ENCODE assay signal across 2 fruit fly cellular contexts in the genomic region with DNA sequence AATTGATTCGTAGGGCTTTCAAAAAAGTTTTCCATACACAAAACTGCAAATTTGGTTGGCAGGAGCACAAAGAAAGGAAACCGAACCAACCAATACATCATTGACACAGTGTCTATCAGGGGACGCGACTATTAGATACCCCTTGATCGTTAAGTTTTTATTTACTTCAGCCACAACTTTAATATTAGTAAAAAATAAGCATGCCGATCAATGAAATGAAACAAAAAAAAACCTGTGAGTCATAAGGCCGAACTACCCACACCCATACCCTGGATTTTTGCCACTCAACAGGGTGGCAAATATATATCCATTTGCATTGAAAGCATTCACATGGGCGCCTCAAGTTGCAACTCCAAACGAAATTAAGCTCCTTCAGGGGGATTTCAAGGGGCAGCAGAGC.
TF ChIP-seq lines count a peak whose summit lies in the region.

No protein-coding gene starts in this region.

TF ChIP-seq in whole organism, embryonic, 481 proteins besides CTCF, POLR2A, EP300 and RAD21 (continued from another document and continues in another):
- TF ChIP-seq Sox102F (GFP tag; optimal IDR thresholded peaks at IDR 0.05; lab: Kevin White, UChicago) (peak; percentile 47), CG5245 (GFP tag; optimal IDR thresholded peaks at IDR 0.05; lab: Kevin White, UChicago) (peak; percentile 1), E2f1 (GFP tag; IDR thresholded peaks at IDR 0.05; lab: Robert Waterston, UW) (peak; percentile 43), CG30431 (GFP tag; optimal IDR thresholded peaks at IDR 0.05; lab: Kevin White, UChicago) (no peak), Poxn (GFP tag; IDR thresholded peaks at IDR 0.05; lab: Robert Waterston, UW) (no peak), CG11723 (GFP tag; optimal IDR thresholded peaks at IDR 0.05; lab: Kevin White, UChicago) (no peak), NC2α (GFP tag; optimal IDR thresholded peaks at IDR 0.05; lab: Kevin White, UChicago) (no peak), Mes4 (GFP tag; optimal IDR thresholded peaks at IDR 0.05; lab: Kevin White, UChicago) (no peak), sob (GFP tag; IDR thresholded peaks at IDR 0.05; lab: Robert Waterston, UW) (peak; percentile 50; the same call in 1 of the 2 replicates), pan (optimal IDR thresholded peaks at IDR 0.05; lab: Kevin White, UChicago) (no peak), pan (GFP tag; optimal IDR thresholded peaks at IDR 0.05 in 1 of 2, IDR thresholded peaks at IDR 0.05 in 1 of 2) (peak in 1 of 2 experiments; percentile 35), CG2199 (GFP tag; IDR thresholded peaks at IDR 0.05; lab: Robert Waterston, UW) (peak; percentile 13; the same call in 1 of the 3 replicates), CG12236 (GFP tag; optimal IDR thresholded peaks at IDR 0.05; lab: Kevin White, UChicago) (no peak), row (GFP tag; IDR thresholded peaks at IDR 0.05; lab: Robert Waterston, UW) (peak; percentile 46; the same call in 2 of the 3 replicates), CG10209 (GFP tag; optimal IDR thresholded peaks at IDR 0.05; lab: Kevin White, UChicago) (no peak), tna (GFP tag; IDR thresholded peaks at IDR 0.05; lab: Robert Waterston, UW; ENCODE audit: partially characterized antibody) (no peak), phol (tag; optimal IDR thresholded peaks at IDR 0.05; lab: Kevin White, UChicago) (peak; percentile 7), H15 (GFP tag; IDR thresholded peaks at IDR 0.05; lab: Robert Waterston, UW) (0 out of 3 replicates have a peak, but pooled peaks have one; percentile 22), ken (GFP tag; IDR thresholded peaks at IDR 0.05; lab: Robert Waterston, UW) (peak; percentile 35; the same call in 1 of the 3 replicates), Xbp1 (GFP tag; optimal IDR thresholded peaks at IDR 0.05; lab: Kevin White, UChicago) (peak; percentile 37), dmrt11E (tag; optimal IDR thresholded peaks at IDR 0.05; lab: Kevin White, UChicago) (peak; percentile 32), ci (GFP tag; IDR thresholded peaks at IDR 0.05; lab: Robert Waterston, UW) (peak; percentile 60; the same call in 1 of the 3 replicates), CG3407 (GFP tag; optimal IDR thresholded peaks at IDR 0.05; lab: Kevin White, UChicago) (no peak), Taf1 (GFP tag; IDR thresholded peaks at IDR 0.05; lab: Robert Waterston, UW) (no peak), CG17385 (GFP tag; optimal IDR thresholded peaks at IDR 0.05; lab: Kevin White, UChicago) (no peak), prd (optimal IDR thresholded peaks at IDR 0.05; lab: Kevin White, UChicago) (no peak), prd (GFP tag; IDR thresholded peaks at IDR 0.05; lab: Robert Waterston, UW) (peak; percentile 76; the same call in 2 of the 3 replicates), Blimp-1 (GFP tag; optimal IDR thresholded peaks at IDR 0.05; lab: Kevin White, UChicago) (no peak), Ptx1 (GFP tag; IDR thresholded peaks at IDR 0.05; lab: Robert Waterston, UW) (0 out of 2 replicates have a peak, but pooled peaks have one; percentile 22), CG11247 (GFP tag; IDR thresholded peaks at IDR 0.05; lab: Robert Waterston, UW) (peak; percentile 33; the same call in 1 of the 2 replicates), D19B (GFP tag; optimal IDR thresholded peaks at IDR 0.05; lab: Kevin White, UChicago) (peak; percentile 45), CG11456 (GFP tag; IDR thresholded peaks at IDR 0.05; lab: Robert Waterston, UW) (peak; percentile 57; the same call in 1 of the 3 replicates), chn (GFP tag; optimal IDR thresholded peaks at IDR 0.05; lab: Kevin White, UChicago) (peak; percentile 43), esg (GFP tag; conservative IDR thresholded peaks at IDR 0.05; lab: Robert Waterston, UW) (peak; percentile 24; the same call in 1 of the 2 replicates), NFAT (GFP tag; IDR thresholded peaks at IDR 0.05; lab: Robert Waterston, UW) (no peak), CG4820 (GFP tag; optimal IDR thresholded peaks at IDR 0.05; lab: Kevin White, UChicago) (peak; percentile 17), pb (GFP tag; optimal IDR thresholded peaks at IDR 0.05; lab: Kevin White, UChicago) (no peak), CG4730 (GFP tag; IDR thresholded peaks at IDR 0.05; lab: Robert Waterston, UW) (0 out of 2 replicates have a peak, but pooled peaks have one; percentile 39), fd96Cb (tag; optimal IDR thresholded peaks at IDR 0.05; lab: Kevin White, UChicago) (peak; percentile 9), ind (GFP tag; optimal IDR thresholded peaks at IDR 0.05; lab: Kevin White, UChicago) (peak; percentile 17), gem (tag; optimal IDR thresholded peaks at IDR 0.05; lab: Kevin White, UChicago) (peak; percentile 53), CG2120 (GFP tag; optimal IDR thresholded peaks at IDR 0.05; lab: Kevin White, UChicago) (no peak), sens (GFP tag; lab: Kevin White, UChicago) (peak; percentile 60), CG4404 (GFP tag; IDR thresholded peaks at IDR 0.05; lab: Robert Waterston, UW) (peak; percentile 48), lov (optimal IDR thresholded peaks at IDR 0.05; lab: Kevin White, UChicago) (no peak), lov (GFP tag; IDR thresholded peaks at IDR 0.05; lab: Robert Waterston, UW) (no peak), zfh1 (GFP tag; IDR thresholded peaks at IDR 0.05; lab: Robert Waterston, UW) (peak; percentile 65; the same call in 1 of the 3 replicates), mirr (GFP tag; optimal IDR thresholded peaks at IDR 0.05; lab: Kevin White, UChicago) (no peak), CG33557 (GFP tag; optimal IDR thresholded peaks at IDR 0.05; lab: Kevin White, UChicago) (no peak), Antp (GFP tag; optimal IDR thresholded peaks at IDR 0.05; lab: Kevin White, UChicago) (no peak), Pdp1 (GFP tag; optimal IDR thresholded peaks at IDR 0.05; lab: Kevin White, UChicago) (peak in 1 of 2 experiments; percentile 2), CG17328 (GFP tag; IDR thresholded peaks at IDR 0.05; lab: Robert Waterston, UW) (peak; percentile 56), ttk (GFP tag; IDR thresholded peaks at IDR 0.05; lab: Robert Waterston, UW) (peak; percentile 50; the same call in 1 of the 2 replicates), wdn (GFP tag; IDR thresholded peaks at IDR 0.05; lab: Robert Waterston, UW) (0 out of 2 replicates have a peak, but pooled peaks have one; percentile 5), HLH4C (GFP tag; IDR thresholded peaks at IDR 0.05; lab: Robert Waterston, UW; ENCODE audit: partially characterized antibody) (no peak), pnt (GFP tag; optimal IDR thresholded peaks at IDR 0.05; lab: Kevin White, UChicago) (peak; percentile 29), lilli (GFP tag; optimal IDR thresholded peaks at IDR 0.05; lab: Kevin White, UChicago) (peak; percentile 28), Awh (GFP tag; IDR thresholded peaks at IDR 0.05; lab: Robert Waterston, UW) (peak; percentile 37; the same call in 1 of the 2 replicates), CG12391 (tag; optimal IDR thresholded peaks at IDR 0.05; lab: Kevin White, UChicago) (no peak), CG16863 (GFP tag; optimal IDR thresholded peaks at IDR 0.05; lab: Kevin White, UChicago) (peak; percentile 6), Gug (GFP tag; IDR thresholded peaks at IDR 0.05; lab: Robert Waterston, UW) (peak; percentile 19; the same call in 1 of the 4 replicates)

TF ChIP-seq in whole organism, prepupa, 60 proteins besides CTCF, POLR2A, EP300 and RAD21 (continued from another document):
- TF ChIP-seq CG10669 (GFP tag; optimal IDR thresholded peaks at IDR 0.05; lab: Kevin White, UChicago) (no peak), Sox102F (GFP tag; optimal IDR thresholded peaks at IDR 0.05; lab: Kevin White, UChicago) (peak; percentile 18), Ets96B (tag; optimal IDR thresholded peaks at IDR 0.05; lab: Kevin White, UChicago) (no peak), CG11902 (GFP tag; optimal IDR thresholded peaks at IDR 0.05; lab: Kevin White, UChicago) (no peak), vri (GFP tag; optimal IDR thresholded peaks at IDR 0.05; lab: Kevin White, UChicago) (no peak), CG8632 (GFP tag; optimal IDR thresholded peaks at IDR 0.05; lab: Kevin White, UChicago) (no peak), CG9139 (GFP tag; optimal IDR thresholded peaks at IDR 0.05; lab: Kevin White, UChicago) (no peak), CG16779 (tag; optimal IDR thresholded peaks at IDR 0.05; lab: Kevin White, UChicago) (no peak), CG3919 (GFP tag; optimal IDR thresholded peaks at IDR 0.05; lab: Kevin White, UChicago) (no peak), topi (GFP tag; optimal IDR thresholded peaks at IDR 0.05; lab: Kevin White, UChicago) (peak; percentile 26), CG7368 (GFP tag; optimal IDR thresholded peaks at IDR 0.05; lab: Kevin White, UChicago) (peak; percentile 33), CG6163 (GFP tag; IDR thresholded peaks at IDR 0.05; lab: Robert Waterston, UW) (peak; percentile 73), lz (GFP tag; optimal IDR thresholded peaks at IDR 0.05; lab: Kevin White, UChicago) (peak; percentile 27), Hr38 (GFP tag; optimal IDR thresholded peaks at IDR 0.05; lab: Kevin White, UChicago) (no peak), ss (GFP tag; optimal IDR thresholded peaks at IDR 0.05; lab: Kevin White, UChicago) (no peak), Met (GFP tag; optimal IDR thresholded peaks at IDR 0.05; lab: Kevin White, UChicago) (peak; percentile 31), achi (GFP tag; optimal IDR thresholded peaks at IDR 0.05; lab: Kevin White, UChicago) (peak; percentile 43), Hr39 (GFP tag; optimal IDR thresholded peaks at IDR 0.05; lab: Kevin White, UChicago) (peak; percentile 50), CG6792 (GFP tag; optimal IDR thresholded peaks at IDR 0.05; lab: Kevin White, UChicago) (peak; percentile 29), Eip75B (GFP tag; optimal IDR thresholded peaks at IDR 0.05; lab: Kevin White, UChicago) (peak; percentile 39), CG10631 (GFP tag; optimal IDR thresholded peaks at IDR 0.05; lab: Kevin White, UChicago) (peak; percentile 47), CG15336 (GFP tag; IDR thresholded peaks at IDR 0.05; lab: Robert Waterston, UW) (peak; percentile 44), Hr4 (GFP tag; optimal IDR thresholded peaks at IDR 0.05; lab: Kevin White, UChicago) (peak; percentile 57), pdm3 (GFP tag; optimal IDR thresholded peaks at IDR 0.05; lab: Kevin White, UChicago) (peak; percentile 34), dsx (GFP tag; optimal IDR thresholded peaks at IDR 0.05; lab: Kevin White, UChicago; ENCODE audit: poor library complexity, severe bottlenecking) (no peak), Gug (GFP tag; IDR thresholded peaks at IDR 0.05; lab: Robert Waterston, UW) (peak; percentile 49), CG1621 (tag; optimal IDR thresholded peaks at IDR 0.05; lab: Kevin White, UChicago) (no peak), CG4318 (GFP tag; optimal IDR thresholded peaks at IDR 0.05; lab: Kevin White, UChicago) (no peak), salr (GFP tag; optimal IDR thresholded peaks at IDR 0.05; lab: Kevin White, UChicago) (no peak), Sox15 (GFP tag; optimal IDR thresholded peaks at IDR 0.05; lab: Kevin White, UChicago) (no peak), CG11762 (GFP tag; optimal IDR thresholded peaks at IDR 0.05; lab: Kevin White, UChicago; ENCODE audit: insufficient read depth) (no peak), esn (GFP tag; optimal IDR thresholded peaks at IDR 0.05; lab: Kevin White, UChicago) (peak; percentile 52), Lpt (GFP tag; optimal IDR thresholded peaks at IDR 0.05; lab: Kevin White, UChicago) (no peak), dac (GFP tag; optimal IDR thresholded peaks at IDR 0.05; lab: Kevin White, UChicago) (no peak), Eip78C (GFP tag; lab: Kevin White, UChicago) (peak; percentile 55), acj6 (GFP tag; optimal IDR thresholded peaks at IDR 0.05; lab: Kevin White, UChicago) (peak; percentile 30)
